Worm (Caenorhabditis elegans) whole organism, early embryonic: ENCODE data around the gene ZC168.2.

Experiments used
- B0310.2 ChIP-seq: sonication (generic microtip); optimal IDR thresholded peaks from 2 replicates; lab custom pipeline; 2016; ENCODE audit warnings: mild to moderate bottlenecking, missing genetic modification characterization, missing compliant biosample characterization
- F13C5.2 ChIP-seq: sonication (generic microtip); optimal IDR thresholded peaks from 2 replicates; lab custom pipeline; 2017; ENCODE audit warnings: mild to moderate bottlenecking, missing genetic modification characterization, inconsistent platforms, missing compliant biosample characterization
- aly-1 ChIP-seq: sonication (generic microtip); optimal IDR thresholded peaks from 2 replicates; lab custom pipeline; 2016; ENCODE audit warnings: missing genetic modification characterization, missing compliant biosample characterization
- ama-1 ChIP-seq: fragments of 150-350 bp; optimal IDR thresholded peaks from 2 replicates; lab custom pipeline; 2014
- ceh-13 ChIP-seq: fragments of 200-800 bp; sonication (Bioruptor generic); optimal IDR thresholded peaks from 2 replicates; lab custom pipeline; 2018; ENCODE audit warnings: mild to moderate bottlenecking, missing genetic modification characterization, missing compliant biosample characterization
- ceh-36 ChIP-seq: sonication (generic microtip); optimal IDR thresholded peaks from 2 replicates; lab custom pipeline; 2016; ENCODE audit warnings: missing genetic modification characterization, inconsistent platforms, missing compliant biosample characterization
- ets-7 ChIP-seq: sonication (generic microtip); optimal IDR thresholded peaks from 2 replicates; lab custom pipeline; 2016; ENCODE audit warnings: missing genotype, missing genetic modification characterization, missing compliant biosample characterization
- flt-1 ChIP-seq: fragments of 200-800 bp; sonication (Bioruptor generic); IDR thresholded peaks from 2 replicates; pipeline ENCODE4 v1.3.6; 2022; ENCODE audit warnings: missing genetic modification characterization, missing compliant biosample characterization
- hmbx-1 ChIP-seq: sonication (generic microtip); optimal IDR thresholded peaks from 2 replicates; lab custom pipeline; 2016; ENCODE audit warnings: mild to moderate bottlenecking, missing genetic modification characterization, missing compliant biosample characterization
- hmg-4 ChIP-seq: fragments of 200-800 bp; sonication (Bioruptor generic); optimal IDR thresholded peaks from 2 replicates; lab custom pipeline; 2018; ENCODE audit warnings: mild to moderate bottlenecking, missing genetic modification characterization, missing compliant biosample characterization
- hnd-1 ChIP-seq: sonication (generic microtip); optimal IDR thresholded peaks from 2 replicates; lab custom pipeline; 2016; ENCODE audit warnings: missing genetic modification characterization, missing compliant biosample characterization
- pes-1 ChIP-seq: fragments of 200-800 bp; sonication (Bioruptor generic); IDR thresholded peaks from 2 replicates; pipeline ENCODE4 v1.3.6; 2022; ENCODE audit warnings: missing genetic modification reagents, missing genetic modification characterization, missing compliant biosample characterization
- scrt-1 ChIP-seq: fragments of 200-800 bp; sonication (Bioruptor generic); IDR thresholded peaks from 2 replicates; pipeline ENCODE4 v1.3.6; 2022; ENCODE audit warnings: missing genetic modification characterization, missing compliant biosample characterization
- sea-1 ChIP-seq: fragments of 200-800 bp; sonication (Bioruptor generic); conservative IDR thresholded peaks from 2 replicates; pipeline ENCODE4 v1.3.6; 2022; ENCODE audit warnings: missing genetic modification characterization, missing compliant biosample characterization
- tbx-11 ChIP-seq: fragments of 200-800 bp; sonication (Bioruptor generic); IDR thresholded peaks from 2 replicates; pipeline ENCODE4 v1.3.6; 2022; ENCODE audit warnings: missing genetic modification characterization, missing compliant biosample characterization
- tbx-37 ChIP-seq: fragments of 200-800 bp; sonication (Bioruptor generic); conservative IDR thresholded peaks from 2 replicates; pipeline ENCODE4 v1.3.6; 2022; ENCODE audit warnings: missing genetic modification reagents, missing genetic modification characterization, missing compliant biosample characterization
- tra-4 ChIP-seq: sonication (generic microtip); optimal IDR thresholded peaks from 2 replicates; lab custom pipeline; 2017; ENCODE audit warnings: missing genetic modification characterization, missing compliant biosample characterization

Gene ZC168.2

DNA sequence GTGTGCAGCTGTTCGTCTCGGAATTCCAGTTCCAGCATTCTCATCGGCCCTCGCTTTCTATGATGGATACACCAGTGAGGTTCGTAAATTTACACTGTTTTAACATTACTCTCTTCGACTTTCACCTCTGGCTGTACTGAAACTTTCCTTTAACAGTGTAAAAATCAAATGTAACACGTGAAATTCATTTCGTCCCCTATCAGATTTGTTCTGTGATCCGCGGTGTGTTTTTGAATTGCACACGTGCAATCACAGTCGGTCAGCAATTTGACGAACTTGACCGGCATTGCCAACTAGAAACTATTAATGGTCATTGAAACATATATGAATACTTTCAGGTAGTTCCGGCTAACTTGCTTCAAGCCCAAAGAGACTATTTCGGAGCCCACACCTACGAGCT lies 49.2 kb downstream of the ZC168.2 start:
- TF ChIP-seq ceh-13 (no peak), ama-1 (lab: Kevin White, UChicago) (no peak), tbx-37 (no peak), ets-7 (tag; lab: Kevin White, UChicago) (no peak), pes-1 (GFP tag; lab: Robert Waterston, UW) (no peak), hmbx-1 (tag; lab: Kevin White, UChicago) (no peak), tra-4 (no peak), F13C5.2 (tag; lab: Kevin White, UChicago) (no peak), scrt-1 (GFP tag; lab: Robert Waterston, UW) (no peak), hmg-4 (GFP tag; lab: Kevin White, UChicago) (no peak), sea-1 (GFP tag; lab: Robert Waterston, UW) (no peak), tbx-11 (GFP tag; lab: Robert Waterston, UW) (no peak), B0310.2 (tag; lab: Kevin White, UChicago) (no peak), ceh-36 (tag; lab: Kevin White, UChicago) (no peak), flt-1 (no peak), aly-1 (tag; lab: Kevin White, UChicago) (no peak), hnd-1 (tag; lab: Kevin White, UChicago) (no peak)

DNA sequence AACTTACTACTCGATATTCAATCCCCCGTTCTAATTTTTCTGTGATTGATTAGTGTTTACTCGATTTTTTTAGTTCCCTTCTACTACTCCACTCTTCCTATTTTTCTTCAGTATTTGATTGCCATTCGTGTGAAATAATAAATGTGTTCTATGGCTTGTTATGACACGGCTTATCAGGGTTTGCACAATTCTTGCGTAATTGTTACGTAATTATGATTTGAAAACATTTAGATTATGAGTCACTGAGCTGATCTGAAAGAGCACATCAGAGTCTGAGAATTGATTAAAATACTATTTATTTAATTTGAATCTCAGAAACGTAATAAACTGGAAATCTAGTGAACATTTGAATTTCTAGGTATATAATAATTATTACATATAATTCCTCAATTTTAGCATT lies 49.8 kb downstream of the ZC168.2 start:
- TF ChIP-seq scrt-1 (GFP tag; lab: Robert Waterston, UW) = no peak
- no peak for TF ChIP-seq sea-1 (GFP tag; lab: Robert Waterston, UW)
- TF ChIP-seq ceh-13 = no peak
- no peak for TF ChIP-seq ets-7 (tag; lab: Kevin White, UChicago)
- no peak for TF ChIP-seq hmg-4 (GFP tag; lab: Kevin White, UChicago)
- TF ChIP-seq tra-4 = no peak
- TF ChIP-seq ceh-36 (tag; lab: Kevin White, UChicago) = no peak
- no peak for TF ChIP-seq hmbx-1 (tag; lab: Kevin White, UChicago)
- no peak for TF ChIP-seq tbx-37
- no peak for TF ChIP-seq F13C5.2 (tag; lab: Kevin White, UChicago)
- TF ChIP-seq tbx-11 (GFP tag; lab: Robert Waterston, UW) = no peak
- no peak for TF ChIP-seq ama-1 (lab: Kevin White, UChicago)
- no peak for TF ChIP-seq aly-1 (tag; lab: Kevin White, UChicago)
- no peak for TF ChIP-seq hnd-1 (tag; lab: Kevin White, UChicago)
- no peak for TF ChIP-seq B0310.2 (tag; lab: Kevin White, UChicago)
- no peak for TF ChIP-seq pes-1 (GFP tag; lab: Robert Waterston, UW)
- no peak for TF ChIP-seq flt-1

DNA sequence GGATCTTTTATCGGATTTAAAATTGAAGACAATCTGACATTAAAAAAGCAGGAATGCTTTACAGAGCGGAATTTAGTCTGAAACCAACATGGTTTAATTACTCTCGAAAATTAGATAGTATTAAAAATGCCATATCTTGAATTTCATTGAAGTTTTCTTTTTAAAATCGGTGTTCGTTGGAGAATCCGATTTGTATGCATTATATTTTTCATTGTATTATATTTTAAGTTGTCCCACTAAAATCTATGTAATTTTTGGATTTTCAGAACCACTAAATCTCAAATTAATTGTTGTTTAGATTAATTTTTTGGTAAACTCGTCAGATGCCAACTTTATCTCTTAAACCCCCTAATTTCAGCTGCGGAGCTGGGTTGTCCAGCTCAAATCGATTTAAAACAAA lies 50.7 kb downstream of the ZC168.2 start:
- TF ChIP-seq ets-7 (tag; lab: Kevin White, UChicago) (no peak), hmbx-1 (tag; lab: Kevin White, UChicago) (no peak), ama-1 (lab: Kevin White, UChicago) (no peak), ceh-13 (no peak), tra-4 (no peak), hnd-1 (tag; lab: Kevin White, UChicago) (no peak), tbx-11 (GFP tag; lab: Robert Waterston, UW) (no peak), sea-1 (GFP tag; lab: Robert Waterston, UW) (no peak), pes-1 (GFP tag; lab: Robert Waterston, UW) (no peak), hmg-4 (GFP tag; lab: Kevin White, UChicago) (no peak), flt-1 (no peak), ceh-36 (tag; lab: Kevin White, UChicago) (no peak), F13C5.2 (tag; lab: Kevin White, UChicago) (no peak), scrt-1 (GFP tag; lab: Robert Waterston, UW) (no peak), aly-1 (tag; lab: Kevin White, UChicago) (no peak), tbx-37 (no peak), B0310.2 (tag; lab: Kevin White, UChicago) (no peak)
